Worm (Caenorhabditis elegans) whole organism, late embryonic: ENCODE measurements around the gene fbxa-164.

ENCODE experiments used
- unc-55 ChIP-seq: sonication (generic microtip); optimal IDR thresholded peaks from 2 replicates; lab custom pipeline; 2017; ENCODE audit warnings: missing biosample characterization, missing genetic modification reagents, missing genetic modification characterization
- zip-5 ChIP-seq: sonication (generic microtip); optimal IDR thresholded peaks from 2 replicates; lab custom pipeline; 2016; ENCODE audit warnings: missing genetic modification characterization, missing compliant biosample characterization

DNA sequence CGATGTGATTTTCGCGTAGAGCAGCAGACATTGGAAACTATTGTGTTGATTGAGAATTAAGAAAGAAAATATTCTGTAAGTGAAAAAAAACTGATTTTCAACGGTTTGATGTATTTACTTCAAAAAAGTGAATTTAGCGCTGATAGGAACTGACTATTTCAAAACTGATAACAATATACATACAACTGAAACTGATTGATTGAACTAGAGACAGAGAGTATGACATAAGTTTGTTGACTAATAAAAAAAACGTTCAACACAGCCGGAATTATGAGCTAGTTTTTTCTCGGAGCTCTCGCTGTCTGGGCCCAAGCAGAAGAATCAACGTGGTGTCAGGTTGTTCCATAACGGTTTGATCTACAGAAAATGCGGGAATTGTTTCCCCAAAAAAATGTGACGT, at the start of gene fbxa-164:
- TF ChIP-seq unc-55, result no peak
- no peak for TF ChIP-seq zip-5 (tag; lab: Kevin White, UChicago)
